Worm (Caenorhabditis elegans) whole organism, young adult: ENCODE results near the gene D1086.21.

Experiments
- B0019.2 ChIP-seq: fragments of 200-800 bp; sonication (Bioruptor generic); conservative IDR thresholded peaks from 2 replicates; pipeline ENCODE4 v1.3.6; 2022; ENCODE audit warnings: missing genetic modification reagents, missing genetic modification characterization, missing compliant biosample characterization
- B0336.3 ChIP-seq: fragments of 200-800 bp; sonication (Bioruptor generic); IDR thresholded peaks from 2 replicates; pipeline ENCODE4 v1.3.6; 2022; ENCODE audit warnings: missing genetic modification characterization, missing compliant biosample characterization
- C06A6.2 ChIP-seq: fragments of 200-800 bp; sonication (Bioruptor generic); conservative IDR thresholded peaks from 2 replicates; pipeline ENCODE4 v1.3.6; 2022; ENCODE audit warnings: missing genetic modification characterization, missing compliant biosample characterization
- F10E7.11 ChIP-seq: sonication (generic microtip); optimal IDR thresholded peaks from 2 replicates; lab custom pipeline; 2017; ENCODE audit warnings: mild to moderate bottlenecking, missing genetic modification characterization, moderate library complexity, missing compliant biosample characterization
- F22D6.2 ChIP-seq: sonication (generic microtip); optimal IDR thresholded peaks from 2 replicates; lab custom pipeline; 2016; ENCODE audit warnings: mild to moderate bottlenecking, missing genetic modification characterization, missing compliant biosample characterization
- F52B5.7 ChIP-seq: sonication (generic microtip); optimal IDR thresholded peaks from 2 replicates; lab custom pipeline; 2016; ENCODE audit warnings: mild to moderate bottlenecking, missing genetic modification characterization, missing compliant biosample characterization
- K12H6.12 ChIP-seq: fragments of 200-800 bp; sonication (Bioruptor generic); optimal IDR thresholded peaks from 2 replicates; lab custom pipeline; 2018; ENCODE audit warnings: mild to moderate bottlenecking, missing genetic modification characterization, missing compliant biosample characterization
- T07F8.4 ChIP-seq: sonication (generic microtip); optimal IDR thresholded peaks from 2 replicates; lab custom pipeline; 2016; ENCODE audit warnings: mild to moderate bottlenecking, missing genetic modification characterization, moderate library complexity, missing compliant biosample characterization
- Y53F4B.3 ChIP-seq: fragments of 200-800 bp; sonication (Bioruptor generic); IDR thresholded peaks from 2 replicates; pipeline ENCODE4 v1.3.6; 2022; ENCODE audit warnings: missing genetic modification reagents, missing genetic modification characterization, missing compliant biosample characterization
- ZK185.1 ChIP-seq: sonication (generic microtip); optimal IDR thresholded peaks from 2 replicates; lab custom pipeline; 2016; ENCODE audit warnings: mild to moderate bottlenecking, missing genetic modification characterization, missing compliant biosample characterization; ENCODE audit not compliant: poor library complexity, severe bottlenecking
- cebp-1 ChIP-seq, 2 experiments: fragments of 200-800 bp in 1 of 2; sonication (Bioruptor generic) in 1 of 2; sonication (generic microtip) in 1 of 2; IDR thresholded peaks in 1 of 2; optimal IDR thresholded peaks in 1 of 2; 2 replicates each; pipeline versions ENCODE4 v1.3.6 to Lab custom; 2017 to 2022; ENCODE audit warnings: missing compliant biosample characterization in 2 of 2, missing genetic modification characterization in 2 of 2, mild to moderate bottlenecking in 1 of 2, missing genetic modification reagents in 1 of 2, moderate library complexity in 1 of 2
- ceh-100 ChIP-seq: fragments of 200-800 bp; sonication (Bioruptor generic); IDR thresholded peaks from 2 replicates; pipeline ENCODE4 v1.3.6; 2022; ENCODE audit warnings: missing genetic modification reagents, missing genetic modification characterization, missing compliant biosample characterization
- ceh-58 ChIP-seq: fragments of 200-800 bp; sonication (Bioruptor generic); IDR thresholded peaks from 2 replicates; pipeline ENCODE4 v1.3.6; 2022; ENCODE audit warnings: missing genetic modification characterization, missing compliant biosample characterization
- ceh-79 ChIP-seq: sonication (generic microtip); optimal IDR thresholded peaks from 2 replicates; lab custom pipeline; 2017; ENCODE audit warnings: mild to moderate bottlenecking, missing genetic modification characterization, missing compliant biosample characterization
- dox-1 ChIP-seq: fragments of 200-800 bp; sonication (Bioruptor generic); IDR thresholded peaks from 2 replicates; pipeline ENCODE4 v1.3.6; 2022; ENCODE audit warnings: missing genetic modification reagents, missing genetic modification characterization, missing compliant biosample characterization
- dpl-1 ChIP-seq: fragments of 150-350 bp; optimal IDR thresholded peaks from 2 replicates; lab custom pipeline; 2014; ENCODE audit warnings: missing biosample characterization, missing genetic modification reagents, missing genetic modification characterization
- egl-44 ChIP-seq: fragments of 200-800 bp; sonication (Bioruptor generic); IDR thresholded peaks from 2 replicates; pipeline ENCODE4 v1.3.6; 2022; ENCODE audit warnings: missing genetic modification reagents, missing genetic modification characterization, missing compliant biosample characterization
- egrh-3 ChIP-seq: fragments of 200-800 bp; sonication (Bioruptor generic); IDR thresholded peaks from 2 replicates; pipeline ENCODE4 v1.3.6; 2022; ENCODE audit warnings: missing genetic modification reagents, missing genetic modification characterization, missing compliant biosample characterization
- hlh-12 ChIP-seq: sonication (generic microtip); optimal IDR thresholded peaks from 2 replicates; lab custom pipeline; 2016; ENCODE audit warnings: missing genetic modification characterization, missing compliant biosample characterization
- hlh-26 ChIP-seq: fragments of 200-800 bp; sonication (Bioruptor generic); conservative IDR thresholded peaks from 2 replicates; pipeline ENCODE4 v1.3.6; 2022; ENCODE audit warnings: missing genetic modification reagents, missing genetic modification characterization, missing compliant biosample characterization
- hrde-1 ChIP-seq: sonication (generic microtip); optimal IDR thresholded peaks from 2 replicates; lab custom pipeline; 2016; ENCODE audit warnings: missing genetic modification characterization, mild to moderate bottlenecking, missing compliant biosample characterization, moderate library complexity, missing genotype, missing genetic modification reagents, borderline replicate concordance
- let-607 ChIP-seq, 2 experiments: fragments of 200-800 bp in 1 of 2; sonication (Bioruptor generic) in 1 of 2; sonication (generic microtip) in 1 of 2; optimal IDR thresholded peaks; 2 replicates each; lab custom pipeline; 2016 to 2018; ENCODE audit warnings: mild to moderate bottlenecking in 2 of 2, missing compliant biosample characterization in 2 of 2, missing genetic modification characterization in 2 of 2, moderate library complexity in 2 of 2, missing genotype in 1 of 2
- lin-35 ChIP-seq, 3 experiments: fragments of 150-350 bp in 2 of 3; sonication (generic microtip) in 1 of 3; optimal IDR thresholded peaks; 2 replicates each; lab custom pipeline; 2014 to 2018; ENCODE audit warnings: missing biosample characterization in 3 of 3, missing genetic modification characterization in 3 of 3, missing genetic modification reagents in 3 of 3
- lin-40 ChIP-seq: sonication (generic microtip); optimal IDR thresholded peaks from 2 replicates; lab custom pipeline; 2016; ENCODE audit warnings: missing genetic modification characterization, mild to moderate bottlenecking, missing compliant biosample characterization, missing genotype, missing genetic modification reagents
- lsl-1 ChIP-seq: fragments of 200-800 bp; sonication (Bioruptor generic); optimal IDR thresholded peaks from 2 replicates; lab custom pipeline; 2018; ENCODE audit warnings: mild to moderate bottlenecking, missing genetic modification characterization, moderate library complexity, missing compliant biosample characterization
- madf-3 ChIP-seq: fragments of 200-800 bp; sonication (Bioruptor generic); IDR thresholded peaks from 2 replicates; pipeline ENCODE4 v1.3.6; 2022; ENCODE audit warnings: missing genetic modification reagents, missing genetic modification characterization, missing compliant biosample characterization
- madf-8 ChIP-seq: fragments of 200-800 bp; sonication (Bioruptor generic); conservative IDR thresholded peaks from 2 replicates; pipeline ENCODE4 v1.3.6; 2022; ENCODE audit warnings: missing genetic modification reagents, missing genetic modification characterization, missing compliant biosample characterization
- mel-28 ChIP-seq: sonication (generic microtip); optimal IDR thresholded peaks from 2 replicates; lab custom pipeline; 2016; ENCODE audit warnings: borderline replicate concordance, mild to moderate bottlenecking, missing genetic modification characterization, missing compliant biosample characterization
- mxl-1 ChIP-seq: sonication (generic microtip); optimal IDR thresholded peaks from 2 replicates; lab custom pipeline; 2016; ENCODE audit warnings: missing genetic modification characterization, missing compliant biosample characterization
- nhr-90 ChIP-seq: sonication (generic microtip); optimal IDR thresholded peaks from 2 replicates; lab custom pipeline; 2016; ENCODE audit warnings: missing genotype, mild to moderate bottlenecking, missing genetic modification characterization, missing compliant biosample characterization
- pha-4 ChIP-seq: fragments of 150-350 bp; sonication (generic microtip); optimal IDR thresholded peaks from 2 replicates; lab custom pipeline; 2014; ENCODE audit warnings: missing biosample characterization, missing genetic modification reagents, missing genetic modification characterization
- rec-8 ChIP-seq, 2 experiments: sonication (generic microtip); optimal IDR thresholded peaks; 2 replicates each; lab custom pipeline; 2016; ENCODE audit warnings: mild to moderate bottlenecking in 2 of 2, missing genetic modification characterization in 2 of 2, missing genetic modification reagents in 2 of 2, missing genotype in 2 of 2, missing biosample characterization in 1 of 2, missing compliant biosample characterization in 1 of 2, moderate library complexity in 1 of 2
- rpc-1 ChIP-seq, 2 experiments: fragments of 150-350 bp in 1 of 2; sonication (generic microtip) in 1 of 2; optimal IDR thresholded peaks; 2 replicates each; lab custom pipeline; 2014 to 2018; ENCODE audit warnings: missing biosample characterization in 1 of 2, missing genetic modification characterization in 1 of 2, missing genetic modification reagents in 1 of 2, missing genotype in 1 of 2
- snpc-3.4 ChIP-seq: sonication (generic microtip); optimal IDR thresholded peaks from 2 replicates; lab custom pipeline; 2017; ENCODE audit warnings: missing genetic modification characterization, mild to moderate bottlenecking, missing compliant biosample characterization, antibody characterized with exemption, moderate library complexity, missing genotype, missing genetic modification reagents
- sptf-2 ChIP-seq: fragments of 200-800 bp; sonication (Bioruptor generic); optimal IDR thresholded peaks from 2 replicates; lab custom pipeline; 2018; ENCODE audit warnings: mild to moderate bottlenecking, missing genetic modification characterization, missing compliant biosample characterization
- tbp1 ChIP-seq: fragments of 200-800 bp; sonication (Bioruptor generic); optimal IDR thresholded peaks from 2 replicates; lab custom pipeline; 2018; ENCODE audit warnings: mild to moderate bottlenecking, missing genetic modification characterization, missing compliant biosample characterization
- zfh-2 ChIP-seq: fragments of 200-800 bp; sonication (Bioruptor generic); conservative IDR thresholded peaks from 2 replicates; pipeline ENCODE4 v1.3.6; 2022; ENCODE audit warnings: missing genetic modification reagents, missing genetic modification characterization, missing compliant biosample characterization
- zim-3 ChIP-seq: sonication (generic microtip); optimal IDR thresholded peaks from 2 replicates; lab custom pipeline; 2017; ENCODE audit warnings: mild to moderate bottlenecking, missing genetic modification characterization, moderate library complexity, missing compliant biosample characterization
- ztf-18 ChIP-seq: sonication (generic microtip); optimal IDR thresholded peaks from 2 replicates; lab custom pipeline; 2016; ENCODE audit warnings: missing genotype, mild to moderate bottlenecking, missing genetic modification characterization, missing compliant biosample characterization
- ztf-22 ChIP-seq: fragments of 200-800 bp; sonication (Bioruptor generic); optimal IDR thresholded peaks from 2 replicates; lab custom pipeline; 2018; ENCODE audit warnings: mild to moderate bottlenecking, missing genetic modification characterization, moderate library complexity, missing compliant biosample characterization
- ztf-25 ChIP-seq: fragments of 200-800 bp; sonication (Bioruptor generic); IDR thresholded peaks from 2 replicates; pipeline ENCODE4 v1.3.6; 2022; ENCODE audit warnings: missing genetic modification reagents, missing genetic modification characterization, missing compliant biosample characterization
- ztf-26 ChIP-seq: sonication (generic microtip); optimal IDR thresholded peaks from 2 replicates; lab custom pipeline; 2017; ENCODE audit warnings: missing genetic modification characterization, missing compliant biosample characterization

Gene D1086.21

ce11 chrV:14026194-14026593 is 38.3 kb upstream of the D1086.21 start, which contains the start of gene T08G5.2:
T08G5.2 (minus strand) TSS chrV:14026294.
- no peak for TF ChIP-seq C06A6.2 (GFP tag; lab: Robert Waterston, UW)
- no peak for TF ChIP-seq pha-4 (tag; lab: Kevin White, UChicago)
- TF ChIP-seq zfh-2: no peak
- TF ChIP-seq cebp-1 (GFP tag; IDR thresholded peaks at IDR 0.05; lab: Robert Waterston, UW): no peak
- TF ChIP-seq cebp-1 (tag; optimal IDR thresholded peaks at IDR 0.05; lab: Kevin White, UChicago): no peak
- TF ChIP-seq lin-35 (GFP tag; optimal IDR thresholded peaks at IDR 0.05; lab: Kevin White, UChicago): no peak

- TF ChIP-seq C06A6.2 (GFP tag; lab: Robert Waterston, UW): no peak
- no peak for TF ChIP-seq mel-28
- no peak for TF ChIP-seq lin-40 (tag; lab: Kevin White, UChicago)
- no peak for TF ChIP-seq hlh-12 (tag; lab: Kevin White, UChicago)
- TF ChIP-seq F10E7.11 (tag; lab: Kevin White, UChicago): no peak
- TF ChIP-seq T07F8.4 (tag; lab: Kevin White, UChicago): no peak
- no peak for TF ChIP-seq dpl-1 (GFP tag; lab: Kevin White, UChicago)
- no peak for TF ChIP-seq rec-8 (tag; optimal IDR thresholded peaks at IDR 0.05; lab: Kevin White, UChicago)
Measured at ce11 chrV:14027384-14027783, 37.1 kb upstream of the D1086.21 start, which contains the start of gene T08G5.3. T08G5.3 (minus strand) TSS chrV:14027484.

ce11 chrV:14028256-14028743 is 36.2 kb upstream of the D1086.21 start:
- TF ChIP-seq ztf-22 (GFP tag; lab: Kevin White, UChicago) (no peak), zfh-2 (no peak), hrde-1 (tag; lab: Kevin White, UChicago) (peak; percentile 84), snpc-3.4 (tag; lab: Kevin White, UChicago) (peak; percentile 83), F10E7.11 (tag; lab: Kevin White, UChicago) (no peak), sptf-2 (GFP tag; lab: Kevin White, UChicago) (peak; percentile 88), ceh-79 (tag; lab: Kevin White, UChicago) (no peak), T07F8.4 (tag; lab: Kevin White, UChicago) (no peak), ceh-100 (peak; percentile 84), lin-35 (GFP tag; optimal IDR thresholded peaks at IDR 0.05; lab: Kevin White, UChicago) (peak in 1 of 3 experiments; percentile 50), F22D6.2 (tag; lab: Kevin White, UChicago) (peak; percentile 12), let-607 (tag; optimal IDR thresholded peaks at IDR 0.05; lab: Kevin White, UChicago) (peak in 1 of 2 experiments; percentile 15), ZK185.1 (tag; lab: Kevin White, UChicago) (no peak), ztf-18 (peak; percentile 52), Y53F4B.3 (GFP tag; lab: Robert Waterston, UW) (peak; percentile 57), ztf-25 (GFP tag; lab: Robert Waterston, UW) (no peak), dox-1 (GFP tag; lab: Robert Waterston, UW) (peak; percentile 96), hlh-26 (GFP tag; lab: Robert Waterston, UW) (no peak), mxl-1 (no peak), rpc-1 (optimal IDR thresholded peaks at IDR 0.05; lab: Kevin White, UChicago) (no peak), rpc-1 (tag; optimal IDR thresholded peaks at IDR 0.05; lab: Kevin White, UChicago) (no peak), B0336.3 (GFP tag; lab: Robert Waterston, UW) (peak; percentile 94), egl-44 (GFP tag; lab: Robert Waterston, UW) (peak; percentile 57; the same call in 1 of the 2 replicates), nhr-90 (tag; lab: Kevin White, UChicago) (no peak), lsl-1 (peak; percentile 64), madf-3 (no peak), madf-8 (GFP tag; lab: Robert Waterston, UW) (peak; percentile 44), ceh-58 (GFP tag; lab: Robert Waterston, UW) (no peak), K12H6.12 (tag; lab: Kevin White, UChicago) (no peak), tbp1 (GFP tag; lab: Kevin White, UChicago) (peak; percentile 77), B0019.2 (no peak), egrh-3 (peak; percentile 73), zim-3 (tag; lab: Kevin White, UChicago) (no peak), F52B5.7 (tag; lab: Kevin White, UChicago) (peak; percentile 76), cebp-1 (GFP tag; IDR thresholded peaks at IDR 0.05; lab: Robert Waterston, UW) (peak; percentile 43; the same call in 1 of the 2 replicates), cebp-1 (tag; optimal IDR thresholded peaks at IDR 0.05; lab: Kevin White, UChicago) (no peak), ztf-26 (no peak)
